Fruit fly (Drosophila melanogaster): ENCODE data around the gene Sfp84E.

Sfp84E gene

DNA sequence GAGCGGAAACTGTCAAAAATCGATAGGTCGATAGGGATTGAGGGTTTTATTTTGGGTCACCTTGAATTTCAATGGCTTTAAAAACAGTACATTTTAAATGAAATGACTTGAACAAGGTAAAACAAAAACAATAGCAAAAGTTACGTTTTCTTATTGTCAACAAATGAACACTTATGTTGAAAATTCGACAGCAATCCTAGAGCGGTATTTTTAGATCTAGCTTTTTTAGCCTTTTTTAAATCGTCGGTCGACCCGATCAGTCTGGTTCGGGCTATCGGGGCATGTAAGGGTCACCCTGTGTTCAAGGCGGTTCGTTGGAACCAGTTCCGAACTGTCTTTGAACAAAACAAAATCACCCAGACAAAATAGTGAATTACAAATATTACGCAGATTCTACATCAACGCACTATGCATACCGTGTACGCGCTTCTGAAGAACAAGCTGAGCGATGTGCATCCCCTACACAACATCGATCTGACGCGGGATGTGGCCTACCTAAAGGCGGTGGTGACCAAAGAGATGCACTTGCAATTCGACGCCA is 29.0 kb upstream of the Sfp84E start, which contains the start of the genes CG11052 and CG3223 (continued):
- no peak for TF ChIP-seq CG10321 (GFP tag; IDR thresholded peaks at IDR 0.05)
- no peak for TF ChIP-seq az2 (GFP tag; optimal IDR thresholded peaks at IDR 0.05)
- TF ChIP-seq luna (GFP tag; optimal IDR thresholded peaks at IDR 0.05) = no peak
- TF ChIP-seq h (optimal IDR thresholded peaks at IDR 0.05) = no peak
- TF ChIP-seq CG11504 (tag; optimal IDR thresholded peaks at IDR 0.05) = no peak
- no peak for TF ChIP-seq CG18764 (GFP tag; optimal IDR thresholded peaks at IDR 0.05)
- TF ChIP-seq Ptx1 (GFP tag; IDR thresholded peaks at IDR 0.05) = no peak
- no peak for TF ChIP-seq CG11560 (tag; IDR thresholded peaks at IDR 0.05)
- TF ChIP-seq crc (GFP tag; optimal IDR thresholded peaks at IDR 0.05) = no peak
- peak; percentile 16 for TF ChIP-seq CG30403 (GFP tag; optimal IDR thresholded peaks at IDR 0.05)
- peak; percentile 68 for TF ChIP-seq Bgb (GFP tag; IDR thresholded peaks at IDR 0.05; ENCODE audit: partially characterized antibody)
- peak; percentile 36 for TF ChIP-seq CG12391 (tag; optimal IDR thresholded peaks at IDR 0.05)
- TF ChIP-seq ATbp (GFP tag; optimal IDR thresholded peaks at IDR 0.05) = no peak
- TF ChIP-seq Usf (GFP tag; optimal IDR thresholded peaks at IDR 0.05) = no peak
- no peak for TF ChIP-seq lola (GFP tag; optimal IDR thresholded peaks at IDR 0.05)
- peak; percentile 12 for TF ChIP-seq CG7786 (GFP tag; optimal IDR thresholded peaks at IDR 0.05)
- no peak for TF ChIP-seq CG15073 (GFP tag; optimal IDR thresholded peaks at IDR 0.05)
- TF ChIP-seq tx (GFP tag; optimal IDR thresholded peaks at IDR 0.05) = no peak
- peak; percentile 15 for TF ChIP-seq CG2712 (tag; optimal IDR thresholded peaks at IDR 0.05)
- TF ChIP-seq Aef1 (GFP tag; IDR thresholded peaks at IDR 0.05) = no peak
- TF ChIP-seq aop (GFP tag; IDR thresholded peaks at IDR 0.05) = no peak
- peak; percentile 58; the same call in 1 of the 4 replicates for TF ChIP-seq Dll (GFP tag; IDR thresholded peaks at IDR 0.05; ENCODE audit: partially characterized antibody)
- no peak for TF ChIP-seq Six4 (GFP tag; optimal IDR thresholded peaks at IDR 0.05)
- TF ChIP-seq pum (GFP tag; optimal IDR thresholded peaks at IDR 0.05) = no peak
- TF ChIP-seq Atf-2 (GFP tag; optimal IDR thresholded peaks at IDR 0.05) = no peak
- no peak for TF ChIP-seq CHES-1-like (GFP tag; optimal IDR thresholded peaks at IDR 0.05)
- peak; percentile 51 for TF ChIP-seq CG10267 (tag; optimal IDR thresholded peaks at IDR 0.05)
- no peak for TF ChIP-seq bab2 (GFP tag; optimal IDR thresholded peaks at IDR 0.05)
- no peak for TF ChIP-seq oc (tag; optimal IDR thresholded peaks at IDR 0.05)
- no peak for TF ChIP-seq Hmx (GFP tag; optimal IDR thresholded peaks at IDR 0.05)
- no peak for TF ChIP-seq Dad (GFP tag; optimal IDR thresholded peaks at IDR 0.05)
- no peak for TF ChIP-seq slp2 (GFP tag; optimal IDR thresholded peaks at IDR 0.05)
- no peak for TF ChIP-seq prd (optimal IDR thresholded peaks at IDR 0.05)
- TF ChIP-seq prd (GFP tag; IDR thresholded peaks at IDR 0.05) = no peak
- TF ChIP-seq lilli (GFP tag; optimal IDR thresholded peaks at IDR 0.05) = peak; percentile 25
- no peak for TF ChIP-seq bigmax (GFP tag; optimal IDR thresholded peaks at IDR 0.05)
- TF ChIP-seq eyg (GFP tag; optimal IDR thresholded peaks at IDR 0.05) = no peak
- TF ChIP-seq Hr51 (GFP tag; optimal IDR thresholded peaks at IDR 0.05) = no peak
- TF ChIP-seq pzg (GFP tag; optimal IDR thresholded peaks at IDR 0.05) = peak; percentile 72
- TF ChIP-seq CG10431 (GFP tag; optimal IDR thresholded peaks at IDR 0.05) = peak; percentile 17
- TF ChIP-seq CG9797 (GFP tag; optimal IDR thresholded peaks at IDR 0.05) = no peak
- TF ChIP-seq unc-4 (GFP tag; IDR thresholded peaks at IDR 0.05; ENCODE audit: partially characterized antibody) = peak; percentile 39; the same call in 1 of the 2 replicates
- no peak for TF ChIP-seq CG16815 (GFP tag; optimal IDR thresholded peaks at IDR 0.05)
- TF ChIP-seq Spps (tag; optimal IDR thresholded peaks at IDR 0.05) = no peak
- no peak for TF ChIP-seq CG14441 (GFP tag; IDR thresholded peaks at IDR 0.05)
- no peak for TF ChIP-seq HHEX (GFP tag; optimal IDR thresholded peaks at IDR 0.05)
- no peak for TF ChIP-seq otp (GFP tag; IDR thresholded peaks at IDR 0.05)
- no peak for TF ChIP-seq HmgD (GFP tag; optimal IDR thresholded peaks at IDR 0.05)
- TF ChIP-seq CG9437 (GFP tag; optimal IDR thresholded peaks at IDR 0.05) = no peak
- peak; percentile 8 for TF ChIP-seq CG15696 (tag; optimal IDR thresholded peaks at IDR 0.05)
- peak; percentile 3 for TF ChIP-seq CG18262 (tag; optimal IDR thresholded peaks at IDR 0.05)
- TF ChIP-seq Sox100B (GFP tag; optimal IDR thresholded peaks at IDR 0.05) = no peak
